Worm (Caenorhabditis elegans) whole organism, young adult: ENCODE measurements around the gene Y54G11A.19.
"Not testable (repeated sequence)": the region's sequence is repeated elsewhere in the genome, so short reads cannot be mapped to it uniquely, and the experiment has no call there.

Experiments used
- F37B4.10 ChIP-seq: fragments of 200-800 bp; sonication (Bioruptor generic); IDR thresholded peaks from 2 replicates; pipeline ENCODE4 v1.3.6; 2022; ENCODE audit warnings: missing genetic modification characterization, missing compliant biosample characterization
- F55B11.4 ChIP-seq: sonication (generic microtip); optimal IDR thresholded peaks from 2 replicates; lab custom pipeline; 2016; ENCODE audit warnings: missing compliant biosample characterization, missing genetic modification characterization, borderline replicate concordance; ENCODE audit not compliant: insufficient read depth
- K12H6.12 ChIP-seq: fragments of 200-800 bp; sonication (Bioruptor generic); optimal IDR thresholded peaks from 2 replicates; lab custom pipeline; 2018; ENCODE audit warnings: mild to moderate bottlenecking, missing genetic modification characterization, missing compliant biosample characterization
- Y79H2A.3 ChIP-seq: fragments of 200-800 bp; sonication (Bioruptor generic); conservative IDR thresholded peaks from 2 replicates; pipeline ENCODE4 v1.3.6; 2022; ENCODE audit warnings: missing genetic modification reagents, missing genetic modification characterization, missing compliant biosample characterization
- Y95B8A.8 ChIP-seq: fragments of 200-800 bp; sonication (Bioruptor generic); IDR thresholded peaks from 2 replicates; pipeline ENCODE4 v1.3.6; 2022; ENCODE audit warnings: missing genetic modification reagents, missing genetic modification characterization, missing compliant biosample characterization
- efl-1 ChIP-seq: fragments of 150-350 bp; optimal IDR thresholded peaks from 2 replicates; lab custom pipeline; 2014; ENCODE audit warnings: missing biosample characterization, missing genetic modification reagents, missing genetic modification characterization
- madf-10 ChIP-seq: sonication (generic microtip); optimal IDR thresholded peaks from 2 replicates; lab custom pipeline; 2016; ENCODE audit warnings: mild to moderate bottlenecking, missing genetic modification characterization, missing compliant biosample characterization
- madf-6 ChIP-seq: fragments of 200-800 bp; sonication (Bioruptor generic); IDR thresholded peaks from 2 replicates; pipeline ENCODE4 v1.3.6; 2022; ENCODE audit warnings: missing genetic modification reagents, missing genetic modification characterization, missing compliant biosample characterization
- nfya-2 ChIP-seq: fragments of 200-800 bp; sonication (Bioruptor generic); IDR thresholded peaks from 2 replicates; pipeline ENCODE4 v1.3.6; 2022; ENCODE audit warnings: missing genetic modification reagents, missing genetic modification characterization, missing compliant biosample characterization
- nhr-120 ChIP-seq: fragments of 200-800 bp; sonication (Bioruptor generic); IDR thresholded peaks from 2 replicates; pipeline ENCODE4 v1.3.6; 2022; ENCODE audit warnings: missing genetic modification characterization, missing compliant biosample characterization
- nhr-27 ChIP-seq: fragments of 200-800 bp; sonication (Bioruptor generic); optimal IDR thresholded peaks from 2 replicates; lab custom pipeline; 2018; ENCODE audit warnings: mild to moderate bottlenecking, missing genetic modification characterization, moderate library complexity, missing compliant biosample characterization
- tbx-9 ChIP-seq: sonication (generic microtip); optimal IDR thresholded peaks from 2 replicates; lab custom pipeline; 2016; ENCODE audit warnings: borderline replicate concordance, missing genetic modification characterization, inconsistent platforms, missing compliant biosample characterization
- zim-3 ChIP-seq: sonication (generic microtip); optimal IDR thresholded peaks from 2 replicates; lab custom pipeline; 2017; ENCODE audit warnings: mild to moderate bottlenecking, missing genetic modification characterization, moderate library complexity, missing compliant biosample characterization
- ztf-28 ChIP-seq: fragments of 200-800 bp; sonication (Bioruptor generic); IDR thresholded peaks from 2 replicates; pipeline ENCODE4 v1.3.6; 2022; ENCODE audit warnings: missing genetic modification reagents, missing genetic modification characterization, missing compliant biosample characterization

DNA sequence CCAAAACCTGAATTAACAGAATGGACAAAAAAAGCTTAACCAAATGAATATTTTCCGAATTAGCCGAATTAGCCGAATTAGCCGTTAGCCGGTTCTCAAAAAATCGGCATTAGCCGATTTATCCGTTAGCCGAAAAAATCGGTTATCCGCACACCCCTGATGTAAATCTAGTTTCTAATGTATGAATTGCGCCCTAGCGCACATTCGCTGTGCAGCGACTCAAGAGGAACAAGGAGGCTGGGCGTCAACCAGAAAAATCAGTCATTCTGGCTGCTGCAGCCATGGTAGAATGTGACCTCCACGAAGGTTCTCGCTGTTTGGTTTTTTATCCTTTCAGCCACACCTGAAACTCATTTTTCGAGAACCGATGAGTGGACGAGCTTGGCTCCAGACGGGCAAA is 35.2 kb upstream of the Y54G11A.19 start:
- not testable (repeated sequence) for TF ChIP-seq madf-6 (GFP tag; lab: Robert Waterston, UW); nhr-120 (GFP tag; lab: Robert Waterston, UW); Y95B8A.8 (GFP tag; lab: Robert Waterston, UW); F37B4.10 (GFP tag; lab: Robert Waterston, UW); K12H6.12 (tag; lab: Kevin White, UChicago); ztf-28 (GFP tag; lab: Robert Waterston, UW); tbx-9 (tag; lab: Kevin White, UChicago); zim-3; nfya-2; Y79H2A.3 (GFP tag; lab: Robert Waterston, UW); madf-10 (tag; lab: Kevin White, UChicago); nhr-27 (tag; lab: Kevin White, UChicago); efl-1 (GFP tag; lab: Kevin White, UChicago); F55B11.4 (tag; lab: Kevin White, UChicago)
